Worm (Caenorhabditis elegans) whole organism, mixed stage, embryonic: ENCODE data around the gene C18A11.2.

ENCODE experiments used
- M03D4.4 ChIP-seq: sonication (generic microtip); optimal IDR thresholded peaks from 2 replicates; lab custom pipeline; 2017; ENCODE audit warnings: mild to moderate bottlenecking, missing genetic modification characterization, missing compliant biosample characterization
- bed-3 ChIP-seq: fragments of 200-800 bp; sonication (Bioruptor generic); optimal IDR thresholded peaks from 3 replicates; lab custom pipeline; 2018; ENCODE audit warnings: mild to moderate bottlenecking, missing genetic modification characterization, moderate library complexity, missing compliant biosample characterization
- blmp-1 ChIP-seq: fragments of 150-350 bp; optimal IDR thresholded peaks from 2 replicates; lab custom pipeline; 2014; ENCODE audit warnings: missing biosample characterization, missing genetic modification characterization
- ceh-39 ChIP-seq: fragments of 150-350 bp; optimal IDR thresholded peaks from 2 replicates; lab custom pipeline; 2014; ENCODE audit warnings: missing biosample characterization, missing genetic modification characterization
- ceh-43 ChIP-seq: fragments of 200-800 bp; sonication (Bioruptor generic); optimal IDR thresholded peaks from 2 replicates; lab custom pipeline; 2018; ENCODE audit warnings: mild to moderate bottlenecking, missing genetic modification characterization, moderate library complexity, missing compliant biosample characterization
- ceh-83 ChIP-seq: fragments of 200-800 bp; sonication (Bioruptor generic); optimal IDR thresholded peaks from 2 replicates; lab custom pipeline; 2018; ENCODE audit warnings: mild to moderate bottlenecking, missing genetic modification characterization, missing compliant biosample characterization
- ces-1 ChIP-seq: fragments of 150-350 bp; optimal IDR thresholded peaks from 2 replicates; lab custom pipeline; 2014; ENCODE audit warnings: missing biosample characterization, missing genetic modification reagents, missing genetic modification characterization
- cnd-1 ChIP-seq: fragments of 200-800 bp; sonication (Bioruptor generic); optimal IDR thresholded peaks from 2 replicates; lab custom pipeline; 2018; ENCODE audit warnings: mild to moderate bottlenecking, missing genetic modification characterization, missing compliant biosample characterization
- drap-1 ChIP-seq: fragments of 200-800 bp; sonication (Bioruptor generic); optimal IDR thresholded peaks from 3 replicates; lab custom pipeline; 2018; ENCODE audit warnings: mild to moderate bottlenecking, missing genetic modification characterization, missing compliant biosample characterization
- elt-1 ChIP-seq: sonication (generic microtip); optimal IDR thresholded peaks from 2 replicates; lab custom pipeline; 2017; ENCODE audit warnings: missing genetic modification characterization, mild to moderate bottlenecking, missing compliant biosample characterization, antibody characterized with exemption, moderate library complexity, borderline replicate concordance; ENCODE audit not compliant: insufficient read depth
- flh-1 ChIP-seq: fragments of 200-800 bp; sonication (Bioruptor generic); optimal IDR thresholded peaks from 2 replicates; lab custom pipeline; 2018; ENCODE audit warnings: mild to moderate bottlenecking, missing genetic modification characterization, moderate library complexity, missing compliant biosample characterization
- ham-2 ChIP-seq: fragments of 200-800 bp; sonication (Bioruptor generic); optimal IDR thresholded peaks from 2 replicates; lab custom pipeline; 2018; ENCODE audit warnings: mild to moderate bottlenecking, missing genetic modification characterization, missing compliant biosample characterization
- lin-13 ChIP-seq: fragments of 150-350 bp; optimal IDR thresholded peaks from 2 replicates; lab custom pipeline; 2014; ENCODE audit warnings: missing biosample characterization, missing genetic modification characterization
- lin-32 ChIP-seq: fragments of 200-800 bp; sonication (Bioruptor generic); optimal IDR thresholded peaks from 2 replicates; lab custom pipeline; 2018; ENCODE audit warnings: mild to moderate bottlenecking, missing genetic modification characterization, missing compliant biosample characterization
- lsy-2 ChIP-seq: fragments of 150-350 bp; optimal IDR thresholded peaks from 2 replicates; lab custom pipeline; 2014; ENCODE audit warnings: missing biosample characterization, missing genetic modification characterization
- mep-1 ChIP-seq: fragments of 150-350 bp; optimal IDR thresholded peaks from 2 replicates; lab custom pipeline; 2017; ENCODE audit warnings: missing biosample characterization, missing genetic modification reagents, missing genetic modification characterization, inconsistent platforms
- mls-2 ChIP-seq: sonication (generic microtip); optimal IDR thresholded peaks from 2 replicates; lab custom pipeline; 2016; ENCODE audit warnings: mild to moderate bottlenecking, missing genetic modification characterization, moderate library complexity, missing compliant biosample characterization
- nhr-12 ChIP-seq: fragments of 150-350 bp; optimal IDR thresholded peaks from 2 replicates; lab custom pipeline; 2014; ENCODE audit warnings: missing biosample characterization, missing genetic modification characterization
- nhr-2 ChIP-seq: fragments of 150-350 bp; optimal IDR thresholded peaks from 2 replicates; lab custom pipeline; 2014; ENCODE audit warnings: missing biosample characterization, missing genetic modification characterization
- nhr-237 ChIP-seq: fragments of 150-350 bp; optimal IDR thresholded peaks from 2 replicates; lab custom pipeline; 2014; ENCODE audit warnings: missing biosample characterization, missing genetic modification characterization
- nhr-28 ChIP-seq: fragments of 150-350 bp; optimal IDR thresholded peaks from 2 replicates; lab custom pipeline; 2014; ENCODE audit warnings: missing biosample characterization, missing genetic modification characterization
- nhr-76 ChIP-seq: sonication (generic microtip); optimal IDR thresholded peaks from 2 replicates; lab custom pipeline; 2017; ENCODE audit warnings: missing biosample characterization, missing genetic modification characterization
- pha-4 ChIP-seq: fragments of 150-350 bp; optimal IDR thresholded peaks from 2 replicates; lab custom pipeline; 2018; ENCODE audit warnings: missing biosample characterization, missing genetic modification reagents, missing genetic modification characterization
- sem-2 ChIP-seq: fragments of 200-800 bp; sonication (Bioruptor generic); optimal IDR thresholded peaks from 2 replicates; lab custom pipeline; 2018; ENCODE audit warnings: mild to moderate bottlenecking, missing genetic modification characterization, missing compliant biosample characterization
- snpc-4 ChIP-seq: fragments of 150-350 bp; optimal IDR thresholded peaks from 2 replicates; lab custom pipeline; 2014; ENCODE audit warnings: missing biosample characterization, missing genetic modification characterization
- sptf-1 ChIP-seq: sonication (generic microtip); optimal IDR thresholded peaks from 2 replicates; lab custom pipeline; 2017; ENCODE audit warnings: mild to moderate bottlenecking, missing genetic modification characterization, moderate library complexity, missing compliant biosample characterization
- tbx-8 ChIP-seq: fragments of 200-800 bp; sonication (Bioruptor generic); optimal IDR thresholded peaks from 2 replicates; lab custom pipeline; 2018; ENCODE audit warnings: mild to moderate bottlenecking, missing genetic modification characterization, moderate library complexity, missing compliant biosample characterization
- unc-120 ChIP-seq: sonication (generic microtip); optimal IDR thresholded peaks from 2 replicates; lab custom pipeline; 2017; ENCODE audit warnings: missing genetic modification characterization, missing compliant biosample characterization; ENCODE audit not compliant: poor library complexity, severe bottlenecking
- unc-39 ChIP-seq: fragments of 150-350 bp; optimal IDR thresholded peaks from 2 replicates; lab custom pipeline; 2014; ENCODE audit warnings: missing biosample characterization, missing genetic modification characterization
- unc-62 ChIP-seq: fragments of 150-350 bp; optimal IDR thresholded peaks from 2 replicates; lab custom pipeline; 2014; ENCODE audit warnings: missing biosample characterization, missing genetic modification reagents, missing genetic modification characterization
- zip-8 ChIP-seq: fragments of 150-350 bp; optimal IDR thresholded peaks from 2 replicates; lab custom pipeline; 2014; ENCODE audit warnings: missing biosample characterization, missing genetic modification characterization
- ztf-11 ChIP-seq: fragments of 150-350 bp; optimal IDR thresholded peaks from 2 replicates; lab custom pipeline; 2014; ENCODE audit warnings: missing biosample characterization, missing genetic modification characterization

Gene C18A11.2

ce11 chrX:8067268-8067667, at the start of gene C18A11.2:
C18A11.2 (plus strand) TSS chrX:8067568.
- TF ChIP-seq nhr-237 (tag; lab: Kevin White, UChicago) (no peak), bed-3 (GFP tag; lab: Kevin White, UChicago) (no peak)

- TF ChIP-seq pha-4 (tag; lab: Kevin White, UChicago) (no peak), nhr-76 (tag; lab: Kevin White, UChicago) (no peak), unc-39 (tag; lab: Kevin White, UChicago) (no peak), lin-32 (GFP tag; lab: Kevin White, UChicago) (no peak), ceh-83 (GFP tag; lab: Kevin White, UChicago) (no peak), unc-120 (tag; lab: Kevin White, UChicago) (no peak), nhr-28 (tag; lab: Kevin White, UChicago) (no peak), mls-2 (tag; lab: Kevin White, UChicago) (no peak), mep-1 (no peak), ztf-11 (tag; lab: Kevin White, UChicago) (no peak), ham-2 (no peak), nhr-2 (no peak), ceh-43 (GFP tag; lab: Kevin White, UChicago) (no peak), unc-62 (no peak), ces-1 (no peak), M03D4.4 (tag; lab: Kevin White, UChicago) (no peak), flh-1 (GFP tag; lab: Kevin White, UChicago) (no peak), elt-1 (tag; lab: Kevin White, UChicago) (no peak), tbx-8 (no peak)
Measured at ce11 chrX:8017759-8018158, 49.6 kb upstream of the C18A11.2 start, which contains the start of gene C34D10.5. C34D10.5 (plus strand) TSS chrX:8018027.

- no peak for TF ChIP-seq sem-2 (GFP tag; lab: Kevin White, UChicago)
- no peak for TF ChIP-seq ceh-39 (tag; lab: Kevin White, UChicago)
- TF ChIP-seq ces-1: no peak
- TF ChIP-seq nhr-237 (tag; lab: Kevin White, UChicago): no peak
- no peak for TF ChIP-seq pha-4 (tag; lab: Kevin White, UChicago)
- no peak for TF ChIP-seq nhr-76 (tag; lab: Kevin White, UChicago)
- TF ChIP-seq bed-3 (GFP tag; lab: Kevin White, UChicago): no peak
- TF ChIP-seq elt-1 (tag; lab: Kevin White, UChicago): no peak
- no peak for TF ChIP-seq sptf-1 (tag; lab: Kevin White, UChicago)
- TF ChIP-seq flh-1 (GFP tag; lab: Kevin White, UChicago): no peak
- TF ChIP-seq lsy-2 (tag; lab: Kevin White, UChicago): no peak
- no peak for TF ChIP-seq ceh-83 (GFP tag; lab: Kevin White, UChicago)
- TF ChIP-seq ztf-11 (tag; lab: Kevin White, UChicago): no peak
- no peak for TF ChIP-seq blmp-1 (tag; lab: Kevin White, UChicago)
- TF ChIP-seq unc-39 (tag; lab: Kevin White, UChicago): no peak
- TF ChIP-seq snpc-4 (tag; lab: Kevin White, UChicago): no peak
- no peak for TF ChIP-seq nhr-28 (tag; lab: Kevin White, UChicago)
- TF ChIP-seq lin-13 (tag; lab: Kevin White, UChicago): no peak
- no peak for TF ChIP-seq drap-1
Measured at ce11 chrX:8018441-8018840, 48.9 kb upstream of the C18A11.2 start.

- TF ChIP-seq sptf-1 (tag; lab: Kevin White, UChicago): peak; percentile 69
- no peak for TF ChIP-seq lin-13 (tag; lab: Kevin White, UChicago)
- TF ChIP-seq ceh-39 (tag; lab: Kevin White, UChicago): no peak
- peak; percentile 81 for TF ChIP-seq pha-4 (tag; lab: Kevin White, UChicago)
- peak; percentile 68 for TF ChIP-seq mls-2 (tag; lab: Kevin White, UChicago)
- peak; percentile 6 for TF ChIP-seq unc-62
- TF ChIP-seq flh-1 (GFP tag; lab: Kevin White, UChicago): no peak
- TF ChIP-seq tbx-8: no peak
- TF ChIP-seq drap-1: peak; percentile 26
- no peak for TF ChIP-seq nhr-12 (tag; lab: Kevin White, UChicago)
- peak; percentile 39 for TF ChIP-seq mep-1
- TF ChIP-seq cnd-1 (tag; lab: Kevin White, UChicago): no peak
- TF ChIP-seq unc-39 (tag; lab: Kevin White, UChicago): no peak
- no peak for TF ChIP-seq ceh-83 (GFP tag; lab: Kevin White, UChicago)
- no peak for TF ChIP-seq elt-1 (tag; lab: Kevin White, UChicago)
- TF ChIP-seq lin-32 (GFP tag; lab: Kevin White, UChicago): no peak
- TF ChIP-seq bed-3 (GFP tag; lab: Kevin White, UChicago): no peak
- peak; percentile 11 for TF ChIP-seq unc-120 (tag; lab: Kevin White, UChicago)
- TF ChIP-seq lsy-2 (tag; lab: Kevin White, UChicago): no peak
- TF ChIP-seq M03D4.4 (tag; lab: Kevin White, UChicago): peak; percentile 18
- TF ChIP-seq zip-8 (tag; lab: Kevin White, UChicago): no peak
- TF ChIP-seq blmp-1 (tag; lab: Kevin White, UChicago): no peak
- TF ChIP-seq ham-2: peak; percentile 51
Measured at ce11 chrX:8019665-8020064, 47.7 kb upstream of the C18A11.2 start.
